Worm (Caenorhabditis elegans) whole organism, midembryonic: ENCODE results near the gene C12D8.20.

Experiments
- T22C8.4 ChIP-seq: fragments of 200-800 bp; sonication (Bioruptor generic); IDR thresholded peaks from 2 replicates; pipeline ENCODE4 v1.3.6; 2022; ENCODE audit warnings: missing genetic modification characterization, missing compliant biosample characterization
- flt-1 ChIP-seq: fragments of 200-800 bp; sonication (Bioruptor generic); IDR thresholded peaks from 2 replicates; pipeline ENCODE4 v1.3.6; 2022; ENCODE audit warnings: missing genetic modification characterization, missing compliant biosample characterization
- klf-2 ChIP-seq: fragments of 200-800 bp; sonication (Bioruptor generic); conservative IDR thresholded peaks from 2 replicates; pipeline ENCODE4 v1.3.6; 2022; ENCODE audit warnings: missing genetic modification reagents, missing genetic modification characterization, missing compliant biosample characterization
- ref-1 ChIP-seq: fragments of 200-800 bp; sonication (Bioruptor generic); conservative IDR thresholded peaks from 2 replicates; pipeline ENCODE4 v1.3.6; 2022; ENCODE audit warnings: missing genetic modification reagents, missing genetic modification characterization, missing compliant biosample characterization
- ztf-23 ChIP-seq: fragments of 200-800 bp; sonication (Bioruptor generic); IDR thresholded peaks from 2 replicates; pipeline ENCODE4 v1.3.6; 2022; ENCODE audit warnings: missing genetic modification reagents, missing genetic modification characterization, missing compliant biosample characterization
- ztf-29 ChIP-seq: fragments of 200-800 bp; sonication (Bioruptor generic); IDR thresholded peaks from 2 replicates; pipeline ENCODE4 v1.3.6; 2022; ENCODE audit warnings: missing genetic modification reagents, missing genetic modification characterization, missing compliant biosample characterization

DNA sequence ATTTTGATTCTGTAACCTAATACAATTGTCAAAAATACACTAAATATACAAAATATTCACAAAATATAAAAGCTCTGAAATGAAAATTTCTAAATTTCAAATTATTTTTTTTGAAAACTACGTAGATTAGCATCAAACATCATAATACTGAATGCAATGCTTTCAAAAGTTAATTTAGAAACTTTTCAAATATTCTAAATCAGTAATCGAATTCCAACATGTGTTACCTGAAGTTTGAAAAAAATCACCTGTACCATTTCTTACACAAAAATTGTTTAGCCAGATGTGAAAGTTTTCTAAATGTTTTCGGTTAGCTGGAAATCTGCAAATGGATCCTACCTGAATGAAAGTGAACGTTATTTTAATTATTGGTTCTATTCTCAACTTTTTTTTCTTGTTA, at the start of gene C12D8.20:
- TF ChIP-seq ztf-23 (GFP tag; lab: Robert Waterston, UW): no peak
- TF ChIP-seq T22C8.4 (GFP tag; lab: Robert Waterston, UW): no peak
- TF ChIP-seq klf-2 (GFP tag; lab: Robert Waterston, UW): no peak
- TF ChIP-seq ref-1 (GFP tag; lab: Robert Waterston, UW): no peak
- no peak for TF ChIP-seq ztf-29 (GFP tag; lab: Robert Waterston, UW)
- no peak for TF ChIP-seq flt-1
